Fruit fly (Drosophila melanogaster) whole organism, embryonic: ENCODE data around the gene Prdm13.

ENCODE experiments used
- ATbp ChIP-seq: fragments of 200-800 bp; sonication (Bioruptor generic); optimal IDR thresholded peaks from 2 replicates; lab custom pipeline; 2017; ENCODE audit warnings: missing biosample characterization, mild to moderate bottlenecking, missing genetic modification characterization, missing genetic modification reagents
- B-H1 ChIP-seq: fragments of 200-800 bp; sonication (Bioruptor generic); IDR thresholded peaks from 3 replicates; pipeline ENCODE4 v1.3.6; 2022; ENCODE audit warnings: missing biosample characterization, missing genetic modification characterization
- Blimp-1 ChIP-seq: fragments of 200-800 bp; sonication (Bioruptor generic); optimal IDR thresholded peaks from 3 replicates; lab custom pipeline; 2018; ENCODE audit warnings: missing biosample characterization, missing genetic modification characterization, mild to moderate bottlenecking, moderate library complexity, missing genetic modification reagents
- CG10565 ChIP-seq: fragments of 200-800 bp; sonication (Bioruptor generic); optimal IDR thresholded peaks from 3 replicates; lab custom pipeline; 2016; ENCODE audit warnings: missing biosample characterization, mild to moderate bottlenecking, missing genetic modification characterization
- CG11085 ChIP-seq: fragments of 200-800 bp; sonication (Bioruptor generic); IDR thresholded peaks from 2 replicates; pipeline ENCODE4 v1.3.6; 2022; ENCODE audit warnings: missing biosample characterization, missing genetic modification characterization
- CG12219 ChIP-seq: fragments of 200-800 bp; sonication (Bioruptor generic); optimal IDR thresholded peaks from 3 replicates; lab custom pipeline; 2018; ENCODE audit warnings: missing biosample characterization, mild to moderate bottlenecking, missing genetic modification characterization
- CG12391 ChIP-seq: fragments of 200-800 bp; sonication (Bioruptor generic); optimal IDR thresholded peaks from 3 replicates; lab custom pipeline; 2018; ENCODE audit warnings: missing biosample characterization, mild to moderate bottlenecking, missing genetic modification characterization, moderate library complexity
- CG12769 ChIP-seq: fragments of 200-800 bp; sonication (Bioruptor generic); optimal IDR thresholded peaks from 2 replicates; lab custom pipeline; 2019; ENCODE audit warnings: missing biosample characterization, mild to moderate bottlenecking, missing genetic modification characterization, moderate library complexity
- CG13894 ChIP-seq: fragments of 200-800 bp; sonication (Bioruptor generic); optimal IDR thresholded peaks from 3 replicates; lab custom pipeline; 2018; ENCODE audit warnings: missing biosample characterization, mild to moderate bottlenecking, missing genetic modification characterization, moderate library complexity
- CG14050 ChIP-seq: fragments of 200-800 bp; sonication (Bioruptor generic); IDR thresholded peaks from 3 replicates; pipeline ENCODE4 v1.3.6; 2022; ENCODE audit warnings: missing biosample characterization, missing genetic modification characterization
- CG15073 ChIP-seq: fragments of 200-800 bp; sonication (Bioruptor generic); optimal IDR thresholded peaks from 2 replicates; lab custom pipeline; 2016; ENCODE audit warnings: missing biosample characterization, missing genetic modification characterization
- CG16815 ChIP-seq: fragments of 200-800 bp; sonication (Bioruptor generic); optimal IDR thresholded peaks from 3 replicates; lab custom pipeline; 2017; ENCODE audit warnings: missing biosample characterization, mild to moderate bottlenecking, missing genetic modification characterization
- CG17385 ChIP-seq: fragments of 200-800 bp; sonication (Bioruptor generic); optimal IDR thresholded peaks from 3 replicates; lab custom pipeline; 2018; ENCODE audit warnings: missing biosample characterization, mild to moderate bottlenecking, missing genetic modification characterization
- CG1792 ChIP-seq: fragments of 200-800 bp; sonication (Bioruptor generic); optimal IDR thresholded peaks from 2 replicates; lab custom pipeline; 2016; ENCODE audit warnings: missing biosample characterization, missing genetic modification characterization
- CG2116 ChIP-seq: fragments of 200-800 bp; sonication (Bioruptor generic); optimal IDR thresholded peaks from 3 replicates; lab custom pipeline; 2018; ENCODE audit warnings: missing biosample characterization, mild to moderate bottlenecking, missing genetic modification characterization
- CG2120 ChIP-seq: fragments of 200-800 bp; sonication (Bioruptor generic); optimal IDR thresholded peaks from 3 replicates; lab custom pipeline; 2016; ENCODE audit warnings: missing biosample characterization, missing genetic modification characterization
- CG30403 ChIP-seq: fragments of 200-800 bp; sonication (Bioruptor generic); optimal IDR thresholded peaks from 3 replicates; lab custom pipeline; 2016; ENCODE audit warnings: missing biosample characterization, missing genetic modification characterization
- CG6854 ChIP-seq: fragments of 200-800 bp; sonication (Bioruptor generic); optimal IDR thresholded peaks from 3 replicates; lab custom pipeline; 2017; ENCODE audit warnings: missing biosample characterization, mild to moderate bottlenecking, missing genetic modification characterization
- CG7839 ChIP-seq: fragments of 200-800 bp; sonication (Bioruptor generic); optimal IDR thresholded peaks from 3 replicates; lab custom pipeline; 2018; ENCODE audit warnings: missing biosample characterization, mild to moderate bottlenecking, missing genetic modification characterization, moderate library complexity
- CG7987 ChIP-seq: fragments of 200-800 bp; sonication (Bioruptor generic); optimal IDR thresholded peaks from 2 replicates; lab custom pipeline; 2018; ENCODE audit warnings: missing biosample characterization, mild to moderate bottlenecking, missing genetic modification characterization, moderate library complexity
- Deaf1 ChIP-seq: fragments of 200-800 bp; optimal IDR thresholded peaks from 3 replicates; lab custom pipeline; 2019; ENCODE audit warnings: missing biosample characterization, mild to moderate bottlenecking, missing genetic modification characterization, moderate library complexity
- Dll ChIP-seq: fragments of 200-800 bp; sonication (Bioruptor generic); IDR thresholded peaks from 4 replicates; pipeline ENCODE4 v1.3.6; 2022; ENCODE audit warnings: missing biosample characterization, missing genetic modification characterization; ENCODE audit not compliant: partially characterized antibody
- Elba2 ChIP-seq: fragments of 200-800 bp; sonication (Bioruptor generic); optimal IDR thresholded peaks from 3 replicates; lab custom pipeline; 2016; ENCODE audit warnings: missing biosample characterization, missing genetic modification characterization
- Ets65A ChIP-seq: fragments of 200-800 bp; sonication (Bioruptor generic); peaks from one replicate; lab custom pipeline; 2016; ENCODE audit warnings: missing biosample characterization, missing genetic modification characterization
- Fer3 ChIP-seq: fragments of 200-800 bp; sonication (Bioruptor generic); optimal IDR thresholded peaks from 2 replicates; lab custom pipeline; 2018; ENCODE audit warnings: missing biosample characterization, mild to moderate bottlenecking, missing genetic modification characterization, moderate library complexity
- GATAe ChIP-seq: fragments of 200-800 bp; sonication (Bioruptor generic); conservative IDR thresholded peaks from 2 replicates; pipeline ENCODE4 v1.3.6; 2022; ENCODE audit warnings: missing biosample characterization, missing genetic modification characterization
- Hand ChIP-seq: fragments of 200-800 bp; sonication (Bioruptor generic); optimal IDR thresholded peaks from 2 replicates; lab custom pipeline; 2017; ENCODE audit warnings: mild to moderate bottlenecking, missing biosample characterization, missing genetic modification reagents, missing genetic modification characterization
- Hsf ChIP-seq: fragments of 200-800 bp; sonication (Bioruptor generic); optimal IDR thresholded peaks from 3 replicates; lab custom pipeline; 2016; ENCODE audit warnings: missing biosample characterization, missing genetic modification characterization
- Med ChIP-seq: fragments of 200-800 bp; sonication (Bioruptor generic); peaks from one replicate; lab custom pipeline; 2016; ENCODE audit warnings: missing biosample characterization, missing genetic modification characterization, mild to moderate bottlenecking, inconsistent platforms, moderate library complexity
- Neu2 ChIP-seq: fragments of 200-800 bp; sonication (Bioruptor generic); optimal IDR thresholded peaks from 3 replicates; lab custom pipeline; 2016; ENCODE audit warnings: missing biosample characterization, missing genetic modification characterization, borderline replicate concordance
- Nf-YA ChIP-seq: fragments of 200-800 bp; sonication (Bioruptor generic); IDR thresholded peaks from 2 replicates; pipeline ENCODE4 v1.3.6; 2022; ENCODE audit warnings: missing biosample characterization, missing genetic modification characterization
- Pdp1 ChIP-seq, 2 experiments: fragments of 200-800 bp; sonication (Bioruptor generic); optimal IDR thresholded peaks; 3 replicates each; lab custom pipeline; 2016; ENCODE audit warnings: missing biosample characterization in 2 of 2, missing genetic modification characterization in 2 of 2, mild to moderate bottlenecking in 1 of 2, moderate library complexity in 1 of 2
- abd-A ChIP-seq: fragments of 200-800 bp; sonication (Bioruptor generic); optimal IDR thresholded peaks from 3 replicates; lab custom pipeline; 2019; ENCODE audit warnings: missing biosample characterization, mild to moderate bottlenecking, missing genetic modification characterization, moderate library complexity
- bab2 ChIP-seq: fragments of 200-800 bp; sonication (Bioruptor generic); optimal IDR thresholded peaks from 2 replicates; lab custom pipeline; 2016; ENCODE audit warnings: missing biosample characterization, missing genetic modification characterization
- br ChIP-seq: fragments of >200 bp; optimal IDR thresholded peaks from 2 replicates; lab custom pipeline; 2017
- chinmo ChIP-seq: fragments of 200-800 bp; sonication (Bioruptor generic); IDR thresholded peaks from 4 replicates; pipeline ENCODE4 v1.3.6; 2022; ENCODE audit warnings: missing biosample characterization, missing genetic modification characterization; ENCODE audit not compliant: partially characterized antibody
- chm ChIP-seq: fragments of 200-800 bp; sonication (Bioruptor generic); IDR thresholded peaks from 2 replicates; pipeline ENCODE4 v1.3.6; 2022; ENCODE audit warnings: missing biosample characterization, missing genetic modification characterization
- cwo ChIP-seq: fragments of 200-800 bp; sonication (Bioruptor generic); optimal IDR thresholded peaks from 3 replicates; lab custom pipeline; 2017; ENCODE audit warnings: missing biosample characterization, missing genetic modification characterization, mild to moderate bottlenecking, moderate library complexity, missing genetic modification reagents
- disco-r ChIP-seq: fragments of 200-800 bp; sonication (Bioruptor generic); optimal IDR thresholded peaks from 2 replicates; lab custom pipeline; 2016; ENCODE audit warnings: missing biosample characterization, missing genetic modification characterization
- gcm ChIP-seq: fragments of 200-800 bp; sonication (Bioruptor generic); optimal IDR thresholded peaks from 2 replicates; lab custom pipeline; 2019; ENCODE audit warnings: missing biosample characterization, mild to moderate bottlenecking, missing genetic modification characterization, moderate library complexity
- h ChIP-seq: fragments of >200 bp; optimal IDR thresholded peaks from 2 replicates; lab custom pipeline; 2017
- jumu ChIP-seq: fragments of 200-800 bp; sonication (Bioruptor generic); optimal IDR thresholded peaks from 3 replicates; lab custom pipeline; 2016; ENCODE audit warnings: missing biosample characterization, missing genetic modification characterization
- pros ChIP-seq: fragments of 200-800 bp; sonication (Bioruptor generic); optimal IDR thresholded peaks from 3 replicates; lab custom pipeline; 2019; ENCODE audit warnings: missing biosample characterization, mild to moderate bottlenecking, missing genetic modification characterization, moderate library complexity
- sd ChIP-seq: fragments of 200-800 bp; sonication (Bioruptor generic); optimal IDR thresholded peaks from 3 replicates; lab custom pipeline; 2018; ENCODE audit warnings: missing biosample characterization, mild to moderate bottlenecking, missing genetic modification characterization, moderate library complexity
- sens ChIP-seq: fragments of 200-800 bp; sonication (Bioruptor generic); peaks from one replicate; lab custom pipeline; 2016; ENCODE audit warnings: missing biosample characterization, missing genetic modification characterization
- sob ChIP-seq: fragments of 200-800 bp; sonication (Bioruptor generic); IDR thresholded peaks from 2 replicates; pipeline ENCODE4 v1.3.6; 2022; ENCODE audit warnings: missing biosample characterization, missing genetic modification characterization
- ssp ChIP-seq: fragments of 200-800 bp; sonication (Bioruptor generic); IDR thresholded peaks from 2 replicates; pipeline ENCODE4 v1.3.6; 2022; ENCODE audit warnings: missing biosample characterization, missing genetic modification characterization
- vvl ChIP-seq: fragments of 200-800 bp; sonication (Bioruptor generic); IDR thresholded peaks from 2 replicates; pipeline ENCODE4 v1.3.6; 2022; ENCODE audit warnings: missing biosample characterization, missing genetic modification characterization

Prdm13 gene

DNA sequence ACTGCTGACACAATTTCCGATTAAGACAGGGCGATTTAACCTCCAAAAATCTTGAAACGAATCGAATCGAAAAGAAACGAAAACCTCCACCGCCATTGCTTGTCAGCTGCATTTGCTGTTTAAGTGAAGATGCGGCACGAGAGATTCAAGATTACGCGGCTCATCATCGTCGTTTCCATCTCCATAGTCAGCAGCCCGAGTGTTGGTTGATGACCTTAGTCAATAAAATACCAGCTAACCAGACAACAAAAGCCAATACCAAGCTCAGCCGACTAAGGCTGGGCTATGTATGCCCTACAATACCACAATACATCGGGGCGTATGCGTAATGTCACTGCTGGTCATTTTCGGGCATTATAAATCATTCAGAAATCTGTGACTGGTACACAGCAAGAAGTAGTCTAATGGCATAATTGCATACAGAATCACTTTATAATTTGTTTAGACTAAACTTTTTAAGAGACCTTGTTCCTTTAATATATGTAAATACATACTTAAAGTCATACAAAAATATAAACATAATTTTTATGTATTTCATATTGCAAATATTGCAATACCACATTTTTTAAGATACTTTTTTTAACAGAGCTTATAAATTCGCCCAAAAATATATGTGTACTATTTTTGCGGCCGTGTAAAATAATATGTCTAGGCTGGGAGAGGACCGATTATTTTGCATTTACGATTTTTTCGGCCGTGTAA, 22.0 kb upstream of the Prdm13 start (continued):
- no peak for TF ChIP-seq ssp (GFP tag; lab: Robert Waterston, UW)
- no peak for TF ChIP-seq Neu2 (GFP tag; lab: Kevin White, UChicago)
- TF ChIP-seq pros (GFP tag; lab: Kevin White, UChicago), result peak; percentile 19
- TF ChIP-seq disco-r (GFP tag; lab: Kevin White, UChicago), result no peak
- TF ChIP-seq CG17385 (GFP tag; lab: Kevin White, UChicago), result no peak
- peak; percentile 8 for TF ChIP-seq Med (GFP tag; lab: Kevin White, UChicago)
- TF ChIP-seq chinmo (GFP tag; lab: Robert Waterston, UW), result peak; percentile 82; the same call in 2 of the 4 replicates
- TF ChIP-seq CG30403, result peak; percentile 2
- no peak for TF ChIP-seq CG12391 (tag; lab: Kevin White, UChicago)
- TF ChIP-seq CG7839, result peak; percentile 33
- TF ChIP-seq Ets65A (GFP tag; lab: Kevin White, UChicago), result peak; percentile 7
- TF ChIP-seq sd (tag; lab: Kevin White, UChicago), result peak; percentile 12

dm6 chr3L:6141538-6141937, 21.4 kb upstream of the Prdm13 start:
- TF ChIP-seq cwo (GFP tag; lab: Kevin White, UChicago) (peak; percentile 52), CG15073 (GFP tag; lab: Kevin White, UChicago) (no peak), br (lab: Kevin White, UChicago) (no peak), sd (tag; lab: Kevin White, UChicago) (peak; percentile 35), jumu (GFP tag; lab: Kevin White, UChicago) (no peak), Deaf1 (tag; lab: Kevin White, UChicago) (no peak), vvl (peak; percentile 70; the same call in 1 of the 2 replicates), chm (GFP tag; lab: Robert Waterston, UW) (no peak), CG13894 (tag; lab: Kevin White, UChicago) (peak; percentile 78), h (lab: Kevin White, UChicago) (no peak), CG10565 (GFP tag; lab: Kevin White, UChicago) (no peak), gcm (no peak), Nf-YA (GFP tag; lab: Robert Waterston, UW) (no peak), Dll (GFP tag; lab: Robert Waterston, UW) (no peak), abd-A (tag; lab: Kevin White, UChicago) (peak; percentile 81), Blimp-1 (GFP tag; lab: Kevin White, UChicago) (peak; percentile 17), CG12769 (tag; lab: Kevin White, UChicago) (peak; percentile 64), chinmo (GFP tag; lab: Robert Waterston, UW) (peak; percentile 90), Hsf (no peak), Hand (GFP tag; lab: Kevin White, UChicago) (no peak), Fer3 (tag; lab: Kevin White, UChicago) (no peak), Pdp1 (GFP tag; optimal IDR thresholded peaks at IDR 0.05; lab: Kevin White, UChicago) (peak in 1 of 2 experiments; percentile 65), CG2120 (GFP tag; lab: Kevin White, UChicago) (no peak), sens (GFP tag; lab: Kevin White, UChicago) (peak; percentile 28)

- TF ChIP-seq GATAe, result no peak
- TF ChIP-seq pros (GFP tag; lab: Kevin White, UChicago), result no peak
- no peak for TF ChIP-seq CG6854 (GFP tag; lab: Kevin White, UChicago)
- no peak for TF ChIP-seq ATbp
- no peak for TF ChIP-seq B-H1 (GFP tag; lab: Robert Waterston, UW)
- TF ChIP-seq Elba2 (GFP tag; lab: Kevin White, UChicago), result no peak
- no peak for TF ChIP-seq sob (GFP tag; lab: Robert Waterston, UW)
- TF ChIP-seq CG16815 (GFP tag; lab: Kevin White, UChicago), result no peak
- no peak for TF ChIP-seq CG7987 (GFP tag; lab: Kevin White, UChicago)
- no peak for TF ChIP-seq CG1792 (GFP tag; lab: Kevin White, UChicago)
- no peak for TF ChIP-seq CG2116 (GFP tag; lab: Kevin White, UChicago)
- no peak for TF ChIP-seq CG14050 (GFP tag; lab: Robert Waterston, UW)
- no peak for TF ChIP-seq CG12219 (GFP tag; lab: Kevin White, UChicago)
- no peak for TF ChIP-seq CG11085 (GFP tag; lab: Robert Waterston, UW)
- no peak for TF ChIP-seq bab2
- TF ChIP-seq Hand (GFP tag; lab: Kevin White, UChicago), result no peak
Observed at dm6 chr3L:6142313-6142712, 20.6 kb upstream of the Prdm13 start, which contains the start of gene Cpr65Aw. TSS of gene Cpr65Aw (minus strand) at chr3L:6142413.
